Worm (Caenorhabditis elegans): ENCODE measurements around the gene T24F1.4.

Gene T24F1.4

DNA sequence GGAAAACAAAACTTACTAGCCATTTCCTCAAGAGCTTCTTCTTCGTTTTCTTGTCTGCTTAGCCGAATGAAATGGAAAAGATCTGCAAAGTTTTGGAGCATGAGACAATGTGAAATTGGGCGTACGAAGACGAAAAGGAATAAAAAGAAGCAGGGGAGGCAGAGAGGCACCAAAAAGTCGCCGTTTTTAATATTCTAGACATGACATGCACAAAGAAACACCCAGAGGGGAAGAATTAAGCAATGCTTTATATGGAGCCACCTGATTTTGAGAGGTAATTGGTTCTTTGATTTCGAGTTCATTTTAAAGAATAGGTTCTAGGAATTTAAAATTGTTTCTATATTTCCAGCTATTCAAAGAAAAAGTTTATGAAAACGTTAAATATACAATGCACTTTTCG is at the start of gene T24F1.4:
T24F1.4 (minus strand) TSS at position 101 of the 400 bp plus-strand sequence.
- TF ChIP-seq nfya-1 (tag; optimal IDR thresholded peaks at IDR 0.05; ENCODE audit: borderline replicate concordance, insufficient read depth), result no peak
- TF ChIP-seq F52B5.7 (tag; optimal IDR thresholded peaks at IDR 0.05), result no peak
- no peak for TF ChIP-seq snpc-3.4 (tag; optimal IDR thresholded peaks at IDR 0.05)
- no peak for TF ChIP-seq aptf-3 (GFP tag; IDR thresholded peaks at IDR 0.05)
- TF ChIP-seq K12H6.12 (tag; optimal IDR thresholded peaks at IDR 0.05), result no peak
- no peak for TF ChIP-seq Y67H2A.10 (GFP tag; conservative IDR thresholded peaks at IDR 0.05)
- no peak for TF ChIP-seq attf-5 (GFP tag; optimal IDR thresholded peaks at IDR 0.05)
- no peak for TF ChIP-seq repo-1 (tag; optimal IDR thresholded peaks at IDR 0.05)
- no peak for TF ChIP-seq atf-7 (tag; optimal IDR thresholded peaks at IDR 0.05)
- TF ChIP-seq mxl-1 (tag; optimal IDR thresholded peaks at IDR 0.05), result no peak
- TF ChIP-seq Y79H2A.3 (GFP tag; conservative IDR thresholded peaks at IDR 0.05), result no peak
- TF ChIP-seq D2030.7 (GFP tag; IDR thresholded peaks at IDR 0.05), result no peak
- no peak for TF ChIP-seq lsy-27 (tag; optimal IDR thresholded peaks at IDR 0.05; ENCODE audit: borderline replicate concordance, insufficient read depth)
- TF ChIP-seq mes-4 (tag; optimal IDR thresholded peaks at IDR 0.05), result no peak
- TF ChIP-seq mel-28 (tag; optimal IDR thresholded peaks at IDR 0.05; ENCODE audit: borderline replicate concordance), result no peak
- no peak for TF ChIP-seq ztf-18 (tag; optimal IDR thresholded peaks at IDR 0.05)
- no peak for TF ChIP-seq nfyb-1 (GFP tag; IDR thresholded peaks at IDR 0.05)
- TF ChIP-seq hmg-1.2 (GFP tag; IDR thresholded peaks at IDR 0.05), result no peak
- no peak for TF ChIP-seq rpc-1 (optimal IDR thresholded peaks at IDR 0.05)
- TF ChIP-seq rpc-1 (tag; optimal IDR thresholded peaks at IDR 0.05), result no peak

DNA sequence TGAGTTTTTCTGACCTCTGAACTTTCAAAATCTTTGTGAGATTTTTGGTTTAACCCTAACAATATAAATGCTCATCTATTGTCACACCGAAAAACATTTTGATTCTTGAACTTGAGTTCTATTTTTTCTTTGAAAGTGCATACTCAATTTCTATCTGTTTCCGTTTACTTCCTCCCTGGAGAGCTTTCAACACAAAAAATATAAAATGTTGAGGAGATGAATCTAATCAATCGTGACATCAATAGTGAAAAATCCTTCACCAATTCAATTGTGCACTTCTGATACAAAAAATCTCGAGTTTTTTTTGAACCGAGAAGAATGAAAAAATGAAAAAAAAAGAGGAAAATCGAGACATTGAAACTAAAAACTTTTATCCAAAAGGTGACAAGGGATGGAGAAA is 47.7 kb upstream of the T24F1.4 start:
- no peak for TF ChIP-seq F37B4.10 (GFP tag; IDR thresholded peaks at IDR 0.05)
- TF ChIP-seq akir-1 (GFP tag; optimal IDR thresholded peaks at IDR 0.05), result no peak
- TF ChIP-seq lin-26 (GFP tag; IDR thresholded peaks at IDR 0.05), result no peak
- TF ChIP-seq ZK185.1 (tag; optimal IDR thresholded peaks at IDR 0.05; ENCODE audit: poor library complexity, severe bottlenecking), result no peak
- TF ChIP-seq ccch-3 (GFP tag; optimal IDR thresholded peaks at IDR 0.05), result no peak
- TF ChIP-seq F57C9.4 (tag; optimal IDR thresholded peaks at IDR 0.05), result no peak
- no peak for TF ChIP-seq mcd-1 (GFP tag; IDR thresholded peaks at IDR 0.05)
- no peak for TF ChIP-seq attf-6 (GFP tag; IDR thresholded peaks at IDR 0.05)
- TF ChIP-seq ets-4 (GFP tag; optimal IDR thresholded peaks at IDR 0.05), result no peak
- no peak for TF ChIP-seq snpc-1.3 (tag; optimal IDR thresholded peaks at IDR 0.05; ENCODE audit: insufficient read depth)
- no peak for TF ChIP-seq madf-3 (GFP tag; IDR thresholded peaks at IDR 0.05)
- no peak for TF ChIP-seq rpc-1 (optimal IDR thresholded peaks at IDR 0.05)
- TF ChIP-seq rpc-1 (tag; optimal IDR thresholded peaks at IDR 0.05), result no peak
- no peak for TF ChIP-seq unc-130 (GFP tag; optimal IDR thresholded peaks at IDR 0.05)

DNA sequence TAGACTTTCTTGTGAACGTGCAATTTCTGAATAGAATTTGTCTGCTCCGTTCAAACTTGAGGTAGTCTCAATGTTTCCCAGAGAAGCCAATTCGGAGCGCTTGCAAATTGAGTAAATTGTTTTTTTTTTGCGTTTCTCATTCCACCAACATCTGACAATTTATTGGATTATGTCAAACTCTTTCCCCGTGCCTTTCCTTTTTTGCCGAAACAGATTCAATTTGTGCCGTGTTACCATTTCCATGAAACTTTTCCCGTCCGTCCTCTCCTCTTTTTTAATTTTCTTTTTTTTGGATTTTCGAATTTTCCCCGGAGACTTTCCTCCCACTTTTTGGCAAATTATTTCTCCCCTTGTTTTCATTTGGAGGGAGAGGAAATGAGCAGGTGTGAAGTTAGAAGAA is 39.4 kb upstream of the T24F1.4 start:
- TF ChIP-seq let-607 (tag; optimal IDR thresholded peaks at IDR 0.05) (no peak), C17E4.6 (GFP tag; IDR thresholded peaks at IDR 0.05) (no peak), F57A8.1 (GFP tag; optimal IDR thresholded peaks at IDR 0.05) (no peak), ztf-26 (tag; optimal IDR thresholded peaks at IDR 0.05) (no peak), F55B11.4 (tag; optimal IDR thresholded peaks at IDR 0.05; ENCODE audit: borderline replicate concordance, insufficient read depth) (no peak), C06A6.2 (GFP tag; conservative IDR thresholded peaks at IDR 0.05) (no peak)
